Worm (Caenorhabditis elegans) whole organism, L3 larva: ENCODE data around the gene R10F2.6.

ENCODE experiments used
- ama-1 ChIP-seq: fragments of 150-350 bp; optimal IDR thresholded peaks from 2 replicates; lab custom pipeline; 2018
- elt-1 ChIP-seq: fragments of 150-350 bp; optimal IDR thresholded peaks from 2 replicates; lab custom pipeline; 2014; ENCODE audit warnings: missing biosample characterization, missing genetic modification characterization
- lin-39 ChIP-seq: fragments of 150-350 bp; optimal IDR thresholded peaks from 2 replicates; lab custom pipeline; 2018; ENCODE audit warnings: missing biosample characterization, missing genetic modification reagents, missing genetic modification characterization
- mdl-1 ChIP-seq: fragments of 150-350 bp; optimal IDR thresholded peaks from 2 replicates; lab custom pipeline; 2014; ENCODE audit warnings: missing biosample characterization, missing genetic modification characterization
- nfya-1 ChIP-seq: sonication (generic microtip); optimal IDR thresholded peaks from 2 replicates; lab custom pipeline; 2017; ENCODE audit warnings: missing genetic modification characterization, mild to moderate bottlenecking, missing compliant biosample characterization, antibody characterized with exemption, moderate library complexity; ENCODE audit not compliant: insufficient read depth
- nhr-11 ChIP-seq: fragments of 150-350 bp; optimal IDR thresholded peaks from 2 replicates; lab custom pipeline; 2014; ENCODE audit warnings: missing biosample characterization, missing genetic modification characterization
- nhr-28 ChIP-seq: fragments of 150-350 bp; optimal IDR thresholded peaks from 2 replicates; lab custom pipeline; 2014; ENCODE audit warnings: missing biosample characterization, missing genetic modification characterization
- nhr-77 ChIP-seq: fragments of 150-350 bp; optimal IDR thresholded peaks from 2 replicates; lab custom pipeline; 2014; ENCODE audit warnings: missing biosample characterization, missing genetic modification characterization
- tbx-2 ChIP-seq: sonication (generic microtip); optimal IDR thresholded peaks from 2 replicates; lab custom pipeline; 2016; ENCODE audit warnings: mild to moderate bottlenecking, missing genetic modification characterization, missing compliant biosample characterization
- zag-1 ChIP-seq: fragments of 150-350 bp; optimal IDR thresholded peaks from 2 replicates; lab custom pipeline; 2014; ENCODE audit warnings: missing biosample characterization, missing genetic modification characterization

DNA sequence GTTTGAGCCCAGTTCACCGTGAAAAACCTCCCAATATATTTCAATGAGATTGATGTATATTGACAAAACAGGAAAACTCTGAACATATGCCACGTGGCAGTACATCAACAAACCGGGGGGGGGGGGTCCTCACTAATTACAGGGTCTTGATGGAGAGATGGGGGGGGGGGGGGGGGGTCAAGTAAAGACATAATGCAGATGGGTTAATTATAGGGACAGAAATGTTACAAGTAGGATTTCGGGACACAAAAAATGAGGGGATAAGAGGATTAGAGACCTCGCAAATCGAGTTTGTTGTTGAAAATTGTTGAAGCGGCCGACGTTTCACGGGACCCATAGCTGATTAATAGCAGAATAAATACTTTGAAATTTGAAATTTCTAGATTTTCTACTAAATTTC, 31.0 kb downstream of the R10F2.6 start:
- TF ChIP-seq mdl-1 (tag; lab: Kevin White, UChicago) (no peak), lin-39 (tag; lab: Kevin White, UChicago) (no peak), nhr-77 (tag; lab: Kevin White, UChicago) (no peak), nhr-28 (tag; lab: Kevin White, UChicago) (no peak), ama-1 (lab: Kevin White, UChicago) (no peak), nhr-11 (tag; lab: Kevin White, UChicago) (no peak), zag-1 (tag; lab: Kevin White, UChicago) (no peak), nfya-1 (no peak), elt-1 (no peak), tbx-2 (tag; lab: Kevin White, UChicago) (no peak)
